Fruit fly (Drosophila melanogaster) whole organism, prepupa: ENCODE results near the gene CG10660.

Experiments used
- CG10631 ChIP-seq: fragments of 200-800 bp; sonication (Bioruptor generic); optimal IDR thresholded peaks from 2 replicates; lab custom pipeline; 2016; ENCODE audit warnings: missing biosample characterization, missing genetic modification characterization
- CG10669 ChIP-seq: fragments of 200-800 bp; sonication (Bioruptor generic); optimal IDR thresholded peaks from 3 replicates; lab custom pipeline; 2018; ENCODE audit warnings: missing biosample characterization, mild to moderate bottlenecking, missing genetic modification characterization, moderate library complexity
- CG11294 ChIP-seq: fragments of 200-800 bp; sonication (Bioruptor generic); IDR thresholded peaks from 2 replicates; pipeline ENCODE4 v1.3.6; 2022; ENCODE audit warnings: missing biosample characterization, missing genetic modification characterization
- CG11902 ChIP-seq: fragments of 200-800 bp; sonication (Bioruptor generic); optimal IDR thresholded peaks from 3 replicates; lab custom pipeline; 2016; ENCODE audit warnings: missing biosample characterization, missing genetic modification characterization
- CG15336 ChIP-seq: fragments of 200-800 bp; sonication (Bioruptor generic); IDR thresholded peaks from 2 replicates; pipeline ENCODE4 v1.3.6; 2022; ENCODE audit warnings: missing biosample characterization, missing genetic modification characterization
- CG16779 ChIP-seq: fragments of 200-800 bp; sonication (Bioruptor generic); optimal IDR thresholded peaks from 3 replicates; lab custom pipeline; 2017; ENCODE audit warnings: missing biosample characterization, mild to moderate bottlenecking, missing genetic modification characterization
- CG3032 ChIP-seq: fragments of 200-800 bp; optimal IDR thresholded peaks from 2 replicates; lab custom pipeline; 2019; ENCODE audit warnings: missing biosample characterization, mild to moderate bottlenecking, missing genetic modification characterization, moderate library complexity
- CG32006 ChIP-seq: fragments of 200-800 bp; sonication (Bioruptor generic); optimal IDR thresholded peaks from 3 replicates; lab custom pipeline; 2017; ENCODE audit warnings: missing biosample characterization, mild to moderate bottlenecking, missing genetic modification characterization
- CG34406 ChIP-seq: fragments of 200-800 bp; sonication (Bioruptor generic); optimal IDR thresholded peaks from 3 replicates; lab custom pipeline; 2016; ENCODE audit warnings: missing biosample characterization, missing genetic modification characterization
- CG3919 ChIP-seq: fragments of 200-800 bp; sonication (Bioruptor generic); optimal IDR thresholded peaks from 3 replicates; lab custom pipeline; 2016; ENCODE audit warnings: missing biosample characterization, missing genetic modification characterization
- CG4318 ChIP-seq: fragments of 200-800 bp; sonication (Bioruptor generic); optimal IDR thresholded peaks from 3 replicates; lab custom pipeline; 2017; ENCODE audit warnings: missing biosample characterization, mild to moderate bottlenecking, missing genetic modification characterization
- CG6163 ChIP-seq: fragments of 200-800 bp; sonication (Bioruptor generic); IDR thresholded peaks from 3 replicates; pipeline ENCODE4 v1.3.6; 2022; ENCODE audit warnings: missing biosample characterization, missing genetic modification characterization
- CG6276 ChIP-seq: fragments of 200-800 bp; sonication (Bioruptor generic); optimal IDR thresholded peaks from 2 replicates; lab custom pipeline; 2017; ENCODE audit warnings: missing biosample characterization, mild to moderate bottlenecking, missing genetic modification characterization
- CG6792 ChIP-seq: fragments of 200-800 bp; sonication (Bioruptor generic); optimal IDR thresholded peaks from 3 replicates; lab custom pipeline; 2016; ENCODE audit warnings: missing biosample characterization, missing genetic modification characterization
- CG6808 ChIP-seq: fragments of 200-800 bp; sonication (Bioruptor generic); optimal IDR thresholded peaks from 3 replicates; lab custom pipeline; 2017; ENCODE audit warnings: missing biosample characterization, missing genetic modification characterization, mild to moderate bottlenecking, moderate library complexity, missing genetic modification reagents
- CG7368 ChIP-seq: fragments of 200-800 bp; sonication (Bioruptor generic); optimal IDR thresholded peaks from 3 replicates; lab custom pipeline; 2016; ENCODE audit warnings: missing biosample characterization, missing genetic modification characterization
- CG8119 ChIP-seq: fragments of 200-800 bp; sonication (Bioruptor generic); IDR thresholded peaks from 3 replicates; pipeline ENCODE4 v1.3.6; 2022; ENCODE audit warnings: missing biosample characterization, missing genetic modification characterization
- CG8632 ChIP-seq: fragments of 200-800 bp; sonication (Bioruptor generic); optimal IDR thresholded peaks from 3 replicates; lab custom pipeline; 2016; ENCODE audit warnings: missing biosample characterization, missing genetic modification characterization
- Eip75B ChIP-seq: fragments of 200-800 bp; sonication (Bioruptor generic); optimal IDR thresholded peaks from 3 replicates; lab custom pipeline; 2016; ENCODE audit warnings: missing biosample characterization, missing genetic modification characterization
- Eip78C ChIP-seq: fragments of 200-800 bp; sonication (Bioruptor generic); peaks from one replicate; lab custom pipeline; 2016; ENCODE audit warnings: missing biosample characterization, missing genetic modification characterization
- Eip93F ChIP-seq: fragments of 200-800 bp; sonication (Bioruptor generic); optimal IDR thresholded peaks from 2 replicates; lab custom pipeline; 2016; ENCODE audit warnings: missing biosample characterization, mild to moderate bottlenecking, missing genetic modification characterization
- Ets96B ChIP-seq: fragments of 200-800 bp; optimal IDR thresholded peaks from 2 replicates; lab custom pipeline; 2019; ENCODE audit warnings: missing biosample characterization, mild to moderate bottlenecking, missing genetic modification characterization, moderate library complexity
- Gug ChIP-seq: fragments of 200-800 bp; sonication (Bioruptor generic); IDR thresholded peaks from 2 replicates; pipeline ENCODE4 v1.3.6; 2022; ENCODE audit warnings: missing biosample characterization, missing genetic modification characterization
- Hr39 ChIP-seq: fragments of 200-800 bp; sonication (Bioruptor generic); optimal IDR thresholded peaks from 2 replicates; lab custom pipeline; 2016; ENCODE audit warnings: missing biosample characterization, missing genetic modification characterization
- Hr4 ChIP-seq: fragments of 200-800 bp; sonication (Bioruptor generic); optimal IDR thresholded peaks from 3 replicates; lab custom pipeline; 2016; ENCODE audit warnings: missing biosample characterization, missing genetic modification characterization
- Lpt ChIP-seq: fragments of 200-800 bp; sonication (Bioruptor generic); optimal IDR thresholded peaks from 3 replicates; lab custom pipeline; 2016; ENCODE audit warnings: missing biosample characterization, missing genetic modification characterization
- Met ChIP-seq: fragments of 200-800 bp; sonication (Bioruptor generic); optimal IDR thresholded peaks from 3 replicates; lab custom pipeline; 2016; ENCODE audit warnings: missing biosample characterization, missing genetic modification characterization
- OdsH ChIP-seq: fragments of 200-800 bp; sonication (Bioruptor generic); optimal IDR thresholded peaks from 3 replicates; lab custom pipeline; 2016; ENCODE audit warnings: missing biosample characterization, missing genetic modification characterization
- achi ChIP-seq: fragments of 200-800 bp; sonication (Bioruptor generic); optimal IDR thresholded peaks from 3 replicates; lab custom pipeline; 2016; ENCODE audit warnings: missing biosample characterization, missing genetic modification characterization
- acj6 ChIP-seq: fragments of 200-800 bp; sonication (Bioruptor generic); optimal IDR thresholded peaks from 3 replicates; lab custom pipeline; 2016; ENCODE audit warnings: missing biosample characterization, missing genetic modification characterization
- cyc ChIP-seq: fragments of 200-800 bp; sonication (Bioruptor generic); optimal IDR thresholded peaks from 3 replicates; lab custom pipeline; 2016; ENCODE audit warnings: missing biosample characterization, missing genetic modification characterization
- dac ChIP-seq: fragments of 200-800 bp; sonication (Bioruptor generic); optimal IDR thresholded peaks from 2 replicates; lab custom pipeline; 2017; ENCODE audit warnings: missing biosample characterization, mild to moderate bottlenecking, missing genetic modification characterization
- esn ChIP-seq: fragments of 200-800 bp; sonication (Bioruptor generic); optimal IDR thresholded peaks from 2 replicates; lab custom pipeline; 2016; ENCODE audit warnings: missing biosample characterization, mild to moderate bottlenecking, missing genetic modification characterization, moderate library complexity
- fd59A ChIP-seq: fragments of 200-800 bp; sonication (Bioruptor generic); optimal IDR thresholded peaks from 2 replicates; lab custom pipeline; 2017; ENCODE audit warnings: missing biosample characterization, mild to moderate bottlenecking, missing genetic modification characterization, missing genetic modification reagents
- fkh ChIP-seq: fragments of 200-800 bp; sonication (Bioruptor generic); optimal IDR thresholded peaks from 3 replicates; lab custom pipeline; 2017; ENCODE audit warnings: missing biosample characterization, mild to moderate bottlenecking, missing genetic modification characterization, moderate library complexity
- lz ChIP-seq: fragments of 200-800 bp; sonication (Bioruptor generic); optimal IDR thresholded peaks from 3 replicates; lab custom pipeline; 2016; ENCODE audit warnings: missing biosample characterization, missing genetic modification characterization
- net ChIP-seq: fragments of 200-800 bp; sonication (Bioruptor generic); optimal IDR thresholded peaks from 3 replicates; lab custom pipeline; 2016; ENCODE audit warnings: missing biosample characterization, missing genetic modification characterization
- pdm3 ChIP-seq: fragments of 200-800 bp; sonication (Bioruptor generic); optimal IDR thresholded peaks from 3 replicates; lab custom pipeline; 2016; ENCODE audit warnings: missing biosample characterization, missing genetic modification characterization
- salr ChIP-seq, 2 experiments: fragments of 200-800 bp; sonication (Bioruptor generic); optimal IDR thresholded peaks; 3 replicates each; lab custom pipeline; 2016 to 2018; ENCODE audit warnings: missing biosample characterization in 2 of 2, missing genetic modification characterization in 2 of 2, mild to moderate bottlenecking in 1 of 2
- spab ChIP-seq: fragments of 200-800 bp; sonication (Bioruptor generic); optimal IDR thresholded peaks from 2 replicates; lab custom pipeline; 2017; ENCODE audit warnings: missing biosample characterization, mild to moderate bottlenecking, missing genetic modification characterization, missing genetic modification reagents
- svp ChIP-seq: fragments of 200-800 bp; sonication (Bioruptor generic); peaks from one replicate; lab custom pipeline; 2016; ENCODE audit warnings: missing biosample characterization, missing genetic modification characterization
- topi ChIP-seq: fragments of 200-800 bp; sonication (Bioruptor generic); optimal IDR thresholded peaks from 3 replicates; lab custom pipeline; 2016; ENCODE audit warnings: missing biosample characterization, missing genetic modification characterization
- vri ChIP-seq: fragments of 200-800 bp; sonication (Bioruptor generic); optimal IDR thresholded peaks from 3 replicates; lab custom pipeline; 2016; ENCODE audit warnings: missing biosample characterization, mild to moderate bottlenecking, missing genetic modification characterization

Gene CG10660

dm6 chr3L:12489952-12490351 is 524 bp downstream of the CG10660 start (continued):
- TF ChIP-seq Ets96B (no peak), CG6163 (GFP tag; lab: Robert Waterston, UW) (peak; percentile 55; the same call in 2 of the 3 replicates), spab (no peak), lz (GFP tag; lab: Kevin White, UChicago) (no peak), CG11294 (no peak), CG7368 (GFP tag; lab: Kevin White, UChicago) (no peak), CG6792 (GFP tag; lab: Kevin White, UChicago) (no peak), pdm3 (GFP tag; lab: Kevin White, UChicago) (no peak), salr (GFP tag; optimal IDR thresholded peaks at IDR 0.05; lab: Kevin White, UChicago) (no peak), CG10669 (GFP tag; lab: Kevin White, UChicago) (no peak), net (no peak), dac (GFP tag; lab: Kevin White, UChicago) (no peak), CG4318 (GFP tag; lab: Kevin White, UChicago) (no peak), topi (GFP tag; lab: Kevin White, UChicago) (no peak), Hr39 (GFP tag; lab: Kevin White, UChicago) (no peak), CG6808 (GFP tag; lab: Kevin White, UChicago) (no peak), CG8119 (peak; percentile 57; the same call in 2 of the 3 replicates), CG3032 (tag; lab: Kevin White, UChicago) (no peak), CG34406 (GFP tag; lab: Kevin White, UChicago) (no peak), CG10631 (GFP tag; lab: Kevin White, UChicago) (no peak), cyc (GFP tag; lab: Kevin White, UChicago) (no peak)

- TF ChIP-seq CG32006 (GFP tag; lab: Kevin White, UChicago) (no peak), OdsH (GFP tag; lab: Kevin White, UChicago) (no peak), CG6792 (GFP tag; lab: Kevin White, UChicago) (no peak), vri (GFP tag; lab: Kevin White, UChicago) (no peak), acj6 (no peak), Lpt (GFP tag; lab: Kevin White, UChicago) (no peak), Hr39 (GFP tag; lab: Kevin White, UChicago) (no peak), CG8632 (GFP tag; lab: Kevin White, UChicago) (no peak), achi (no peak), CG11902 (GFP tag; lab: Kevin White, UChicago) (no peak)
Observed at dm6 chr3L:12486175-12486574, 4.3 kb downstream of the CG10660 start.

DNA sequence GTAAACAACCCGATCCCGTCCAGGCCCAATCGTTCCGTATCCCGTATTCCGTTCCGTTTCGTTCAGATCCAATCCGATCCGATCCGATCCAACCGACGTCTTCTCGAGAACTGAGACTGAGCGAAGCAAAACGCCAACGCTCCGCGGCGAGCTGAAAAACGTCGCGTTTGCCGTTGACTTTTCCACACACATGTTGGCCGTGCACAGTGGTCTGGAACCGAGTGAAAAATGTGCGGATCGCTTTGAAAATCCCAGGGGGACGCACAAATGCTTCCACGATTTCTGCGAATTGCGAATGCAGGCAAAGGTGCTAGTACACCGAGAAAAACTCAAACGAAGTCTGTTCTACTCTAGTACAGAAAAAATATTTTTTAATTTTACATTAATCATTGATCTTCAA is 5.5 kb downstream of the CG10660 start, which contains the start of gene CG10663:
TSS of gene CG10663 (minus strand) at position 88 of the 400 bp plus-strand sequence.
- TF ChIP-seq Eip78C (GFP tag; lab: Kevin White, UChicago) (peak; percentile 79), Ets96B (no peak), CG11294 (no peak), acj6 (peak; percentile 25), Hr4 (GFP tag; lab: Kevin White, UChicago) (peak; percentile 46), Gug (GFP tag; lab: Robert Waterston, UW) (peak; percentile 23; the same call in 1 of the 2 replicates), fkh (GFP tag; lab: Kevin White, UChicago) (peak; percentile 2), fd59A (GFP tag; lab: Kevin White, UChicago) (no peak), CG34406 (GFP tag; lab: Kevin White, UChicago) (peak; percentile 1), CG6276 (GFP tag; lab: Kevin White, UChicago) (peak; percentile 12), Eip75B (GFP tag; lab: Kevin White, UChicago) (peak; percentile 13), CG32006 (GFP tag; lab: Kevin White, UChicago) (peak; percentile 37), CG16779 (tag; lab: Kevin White, UChicago) (peak; percentile 2), svp (GFP tag; lab: Kevin White, UChicago) (peak; percentile 76), net (no peak), Met (GFP tag; lab: Kevin White, UChicago) (peak; percentile 9), pdm3 (GFP tag; lab: Kevin White, UChicago) (peak; percentile 31), CG6163 (GFP tag; lab: Robert Waterston, UW) (peak; percentile 57), achi (peak; percentile 7), CG15336 (GFP tag; lab: Robert Waterston, UW) (peak; percentile 53), CG8632 (GFP tag; lab: Kevin White, UChicago) (no peak), OdsH (GFP tag; lab: Kevin White, UChicago) (peak; percentile 38), esn (peak; percentile 1), Eip93F (GFP tag; lab: Kevin White, UChicago) (no peak), CG3919 (GFP tag; lab: Kevin White, UChicago) (peak; percentile 7)
